Worm (Caenorhabditis elegans): ENCODE results near the gene ZK418.6.

ZK418.6 gene

DNA sequence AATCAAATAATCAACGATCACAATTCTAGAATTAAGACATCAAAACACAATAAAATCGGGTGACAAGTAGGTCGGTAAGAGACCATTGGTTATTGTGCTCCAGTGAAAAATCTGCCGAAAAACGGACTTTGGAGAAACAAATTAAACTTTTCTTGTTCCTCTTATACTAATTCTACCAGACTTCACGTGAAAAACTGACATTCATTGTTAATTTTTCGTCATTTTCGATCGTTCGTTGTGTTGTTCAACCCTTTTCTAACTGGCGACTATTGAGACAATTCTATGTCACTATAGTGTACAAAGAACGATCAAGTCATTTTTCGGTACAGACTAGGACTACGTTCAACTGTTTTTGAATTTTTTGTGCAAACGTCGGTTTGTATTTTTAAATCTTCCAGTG lies 41.8 kb upstream of the ZK418.6 start (continued):
- TF ChIP-seq tra-1 (GFP tag; IDR thresholded peaks at IDR 0.05) = no peak
- no peak for TF ChIP-seq F26F4.8 (GFP tag; conservative IDR thresholded peaks at IDR 0.05)
- no peak for TF ChIP-seq zip-11 (GFP tag; IDR thresholded peaks at IDR 0.05)
- TF ChIP-seq F10B5.3 (tag; optimal IDR thresholded peaks at IDR 0.05) = no peak
- peak; percentile 29 for TF ChIP-seq nhr-77 (tag; optimal IDR thresholded peaks at IDR 0.05)
- peak; percentile 96 for TF ChIP-seq mxl-2 (GFP tag; conservative IDR thresholded peaks at IDR 0.05)

DNA sequence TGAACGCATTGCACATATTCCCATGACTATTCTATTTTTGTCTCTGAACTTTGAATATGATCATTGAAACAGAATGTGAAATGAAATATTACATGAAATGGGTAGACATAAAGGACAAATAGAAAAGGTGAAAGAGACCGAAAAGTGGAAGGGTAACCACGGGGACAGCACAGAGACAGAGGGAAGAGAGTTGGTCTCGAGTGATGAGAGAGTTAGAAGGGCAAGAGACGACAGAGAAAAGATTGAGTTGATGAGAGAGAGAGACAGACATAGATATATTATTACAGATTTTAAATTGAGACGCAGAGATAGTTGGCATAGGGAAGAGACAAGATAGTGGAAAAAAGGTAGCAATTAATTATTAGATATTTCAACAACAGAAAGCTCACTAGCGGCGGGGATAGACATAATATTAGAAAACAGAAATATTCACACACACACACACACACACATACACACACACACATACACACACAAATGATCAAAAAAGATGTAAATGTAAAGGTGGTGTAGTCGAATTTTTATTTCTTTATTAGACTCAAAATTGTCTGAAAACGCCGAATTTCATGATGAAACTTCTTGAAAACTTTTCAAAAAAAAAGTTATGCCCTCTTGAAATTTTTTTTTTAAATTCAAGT lies 38.1 kb upstream of the ZK418.6 start:
- TF ChIP-seq aha-1 (tag) (peak; percentile 91), hlh-11 (tag; optimal IDR thresholded peaks at IDR 0.05) (peak; percentile 81), ceh-44 (GFP tag; IDR thresholded peaks at IDR 0.05) (no peak), nhr-11 (tag; optimal IDR thresholded peaks at IDR 0.05) (peak; percentile 9), lin-1 (GFP tag; IDR thresholded peaks at IDR 0.05) (0 out of 2 replicates have a peak, but pooled peaks have one; percentile 26), sdz-12 (GFP tag; optimal IDR thresholded peaks at IDR 0.05) (no peak), lsy-2 (tag; optimal IDR thresholded peaks at IDR 0.05) (peak; percentile 50 to 80), mes-2 (tag; optimal IDR thresholded peaks at IDR 0.05; ENCODE audit: poor library complexity, severe bottlenecking) (peak; percentile 52), ZK546.5 (tag; optimal IDR thresholded peaks at IDR 0.05) (no peak), lin-38 (GFP tag; IDR thresholded peaks at IDR 0.05) (peak; percentile 22), nhr-6 (tag; optimal IDR thresholded peaks at IDR 0.05) (peak; percentile 17), mdl-1 (tag; optimal IDR thresholded peaks at IDR 0.05) (peak; percentile 46 to 71), mxl-3 (GFP tag; optimal IDR thresholded peaks at IDR 0.05) (peak; percentile 74), Y48G9A.11 (GFP tag; IDR thresholded peaks at IDR 0.05) (no peak), duxl-1 (tag; optimal IDR thresholded peaks at IDR 0.05; ENCODE audit: poor library complexity) (no peak), dpl-1 (GFP tag; optimal IDR thresholded peaks at IDR 0.05) (peak; percentile 47), fos-1 (tag; optimal IDR thresholded peaks at IDR 0.05) (no peak), nhr-28 (tag; optimal IDR thresholded peaks at IDR 0.05) (peak; percentile 87), hmg-1.1 (GFP tag; IDR thresholded peaks at IDR 0.05) (peak; percentile 61), nhr-10 (tag; optimal IDR thresholded peaks at IDR 0.05) (peak; percentile 88), dmd-6 (GFP tag; IDR thresholded peaks at IDR 0.05) (peak; percentile 77), Y105C5A.15 (GFP tag; IDR thresholded peaks at IDR 0.05) (no peak), zfp-3 (GFP tag; conservative IDR thresholded peaks at IDR 0.05) (0 out of 2 replicates have a peak, but pooled peaks have one; percentile 13), lin-13 (GFP tag; optimal IDR thresholded peaks at IDR 0.05) (peak; percentile 4), mep-1 (tag; optimal IDR thresholded peaks at IDR 0.05) (peak; percentile 79), arid-1 (GFP tag; conservative IDR thresholded peaks at IDR 0.05) (0 out of 2 replicates have a peak, but pooled peaks have one; percentile 28), nhr-48 (tag; optimal IDR thresholded peaks at IDR 0.05) (peak; percentile 33), ctbp-1 (GFP tag; IDR thresholded peaks at IDR 0.05) (no peak), nhr-77 (tag; optimal IDR thresholded peaks at IDR 0.05) (peak; percentile 31), daf-16 (GFP tag; optimal IDR thresholded peaks at IDR 0.05) (no peak), daf-16 (tag; optimal IDR thresholded peaks at IDR 0.05) (peak; percentile 67), ceh-28 (tag; optimal IDR thresholded peaks at IDR 0.05) (no peak), rbr-2 (tag; optimal IDR thresholded peaks at IDR 0.05) (peak; percentile 34), ztf-7 (tag; optimal IDR thresholded peaks at IDR 0.05) (peak; percentile 16), tra-1 (GFP tag; IDR thresholded peaks at IDR 0.05) (peak; percentile 46; the same call in 1 of the 2 replicates), pqm-1 (tag; optimal IDR thresholded peaks at IDR 0.05) (peak; percentile 69), hlh-30 (tag; optimal IDR thresholded peaks at IDR 0.05; ENCODE audit: insufficient read depth) (peak; percentile 94), dve-1 (tag; optimal IDR thresholded peaks at IDR 0.05; ENCODE audit: insufficient read depth) (peak; percentile 90)
